Fruit fly (Drosophila melanogaster) whole organism, prepupa: ENCODE results near the gene pit.
A peak's percentile ranks its signal among the peaks of the same experiment; 100 is the strongest.

Experiments
- CG10631 ChIP-seq: fragments of 200-800 bp; sonication (Bioruptor generic); optimal IDR thresholded peaks from 2 replicates; lab custom pipeline; 2016; ENCODE audit warnings: missing biosample characterization, missing genetic modification characterization
- CG11294 ChIP-seq: fragments of 200-800 bp; sonication (Bioruptor generic); IDR thresholded peaks from 2 replicates; pipeline ENCODE4 v1.3.6; 2022; ENCODE audit warnings: missing biosample characterization, missing genetic modification characterization
- CG11762 ChIP-seq: fragments of 200-800 bp; sonication (Bioruptor generic); optimal IDR thresholded peaks from 3 replicates; lab custom pipeline; 2016; ENCODE audit warnings: missing biosample characterization, missing genetic modification characterization; ENCODE audit not compliant: insufficient read depth
- CG15336 ChIP-seq: fragments of 200-800 bp; sonication (Bioruptor generic); IDR thresholded peaks from 2 replicates; pipeline ENCODE4 v1.3.6; 2022; ENCODE audit warnings: missing biosample characterization, missing genetic modification characterization
- CG1621 ChIP-seq: fragments of 200-800 bp; sonication (Bioruptor generic); optimal IDR thresholded peaks from 3 replicates; lab custom pipeline; 2018; ENCODE audit warnings: missing biosample characterization, mild to moderate bottlenecking, missing genetic modification characterization
- CG16779 ChIP-seq: fragments of 200-800 bp; sonication (Bioruptor generic); optimal IDR thresholded peaks from 3 replicates; lab custom pipeline; 2017; ENCODE audit warnings: missing biosample characterization, mild to moderate bottlenecking, missing genetic modification characterization
- CG3032 ChIP-seq: fragments of 200-800 bp; optimal IDR thresholded peaks from 2 replicates; lab custom pipeline; 2019; ENCODE audit warnings: missing biosample characterization, mild to moderate bottlenecking, missing genetic modification characterization, moderate library complexity
- CG31627 ChIP-seq: fragments of 200-800 bp; sonication (Bioruptor generic); optimal IDR thresholded peaks from 3 replicates; lab custom pipeline; 2016; ENCODE audit warnings: missing biosample characterization, missing genetic modification characterization
- CG32006 ChIP-seq: fragments of 200-800 bp; sonication (Bioruptor generic); optimal IDR thresholded peaks from 3 replicates; lab custom pipeline; 2017; ENCODE audit warnings: missing biosample characterization, mild to moderate bottlenecking, missing genetic modification characterization
- CG34406 ChIP-seq: fragments of 200-800 bp; sonication (Bioruptor generic); optimal IDR thresholded peaks from 3 replicates; lab custom pipeline; 2016; ENCODE audit warnings: missing biosample characterization, missing genetic modification characterization
- CG3919 ChIP-seq: fragments of 200-800 bp; sonication (Bioruptor generic); optimal IDR thresholded peaks from 3 replicates; lab custom pipeline; 2016; ENCODE audit warnings: missing biosample characterization, missing genetic modification characterization
- CG4318 ChIP-seq: fragments of 200-800 bp; sonication (Bioruptor generic); optimal IDR thresholded peaks from 3 replicates; lab custom pipeline; 2017; ENCODE audit warnings: missing biosample characterization, mild to moderate bottlenecking, missing genetic modification characterization
- CG6163 ChIP-seq: fragments of 200-800 bp; sonication (Bioruptor generic); IDR thresholded peaks from 3 replicates; pipeline ENCODE4 v1.3.6; 2022; ENCODE audit warnings: missing biosample characterization, missing genetic modification characterization
- CG6276 ChIP-seq: fragments of 200-800 bp; sonication (Bioruptor generic); optimal IDR thresholded peaks from 2 replicates; lab custom pipeline; 2017; ENCODE audit warnings: missing biosample characterization, mild to moderate bottlenecking, missing genetic modification characterization
- CG6792 ChIP-seq: fragments of 200-800 bp; sonication (Bioruptor generic); optimal IDR thresholded peaks from 3 replicates; lab custom pipeline; 2016; ENCODE audit warnings: missing biosample characterization, missing genetic modification characterization
- CG6808 ChIP-seq: fragments of 200-800 bp; sonication (Bioruptor generic); optimal IDR thresholded peaks from 3 replicates; lab custom pipeline; 2017; ENCODE audit warnings: missing biosample characterization, missing genetic modification characterization, mild to moderate bottlenecking, moderate library complexity, missing genetic modification reagents
- CG6854 ChIP-seq: fragments of 200-800 bp; sonication (Bioruptor generic); optimal IDR thresholded peaks from 2 replicates; lab custom pipeline; 2017; ENCODE audit warnings: missing biosample characterization, mild to moderate bottlenecking, missing genetic modification characterization
- CG7368 ChIP-seq: fragments of 200-800 bp; sonication (Bioruptor generic); optimal IDR thresholded peaks from 3 replicates; lab custom pipeline; 2016; ENCODE audit warnings: missing biosample characterization, missing genetic modification characterization
- CG8319 ChIP-seq: fragments of 200-800 bp; sonication (Bioruptor generic); optimal IDR thresholded peaks from 3 replicates; lab custom pipeline; 2016; ENCODE audit warnings: missing biosample characterization, missing genetic modification characterization
- CG8632 ChIP-seq: fragments of 200-800 bp; sonication (Bioruptor generic); optimal IDR thresholded peaks from 3 replicates; lab custom pipeline; 2016; ENCODE audit warnings: missing biosample characterization, missing genetic modification characterization
- CG9139 ChIP-seq: fragments of 200-800 bp; sonication (Bioruptor generic); optimal IDR thresholded peaks from 3 replicates; lab custom pipeline; 2017; ENCODE audit warnings: missing biosample characterization, mild to moderate bottlenecking, missing genetic modification characterization
- Eip75B ChIP-seq: fragments of 200-800 bp; sonication (Bioruptor generic); optimal IDR thresholded peaks from 3 replicates; lab custom pipeline; 2016; ENCODE audit warnings: missing biosample characterization, missing genetic modification characterization
- Eip78C ChIP-seq: fragments of 200-800 bp; sonication (Bioruptor generic); peaks from one replicate; lab custom pipeline; 2016; ENCODE audit warnings: missing biosample characterization, missing genetic modification characterization
- Ets21C ChIP-seq: fragments of 200-800 bp; sonication (Bioruptor generic); optimal IDR thresholded peaks from 3 replicates; lab custom pipeline; 2016; ENCODE audit warnings: missing biosample characterization, missing genetic modification characterization
- Ets96B ChIP-seq: fragments of 200-800 bp; optimal IDR thresholded peaks from 2 replicates; lab custom pipeline; 2019; ENCODE audit warnings: missing biosample characterization, mild to moderate bottlenecking, missing genetic modification characterization, moderate library complexity
- Gug ChIP-seq: fragments of 200-800 bp; sonication (Bioruptor generic); IDR thresholded peaks from 2 replicates; pipeline ENCODE4 v1.3.6; 2022; ENCODE audit warnings: missing biosample characterization, missing genetic modification characterization
- Hr38 ChIP-seq: sonication (Bioruptor generic); optimal IDR thresholded peaks from 2 replicates; lab custom pipeline; 2016; ENCODE audit warnings: missing biosample characterization, missing genetic modification characterization
- Hr39 ChIP-seq: fragments of 200-800 bp; sonication (Bioruptor generic); optimal IDR thresholded peaks from 2 replicates; lab custom pipeline; 2016; ENCODE audit warnings: missing biosample characterization, missing genetic modification characterization
- Hr4 ChIP-seq: fragments of 200-800 bp; sonication (Bioruptor generic); optimal IDR thresholded peaks from 3 replicates; lab custom pipeline; 2016; ENCODE audit warnings: missing biosample characterization, missing genetic modification characterization
- Met ChIP-seq: fragments of 200-800 bp; sonication (Bioruptor generic); optimal IDR thresholded peaks from 3 replicates; lab custom pipeline; 2016; ENCODE audit warnings: missing biosample characterization, missing genetic modification characterization
- OdsH ChIP-seq: fragments of 200-800 bp; sonication (Bioruptor generic); optimal IDR thresholded peaks from 3 replicates; lab custom pipeline; 2016; ENCODE audit warnings: missing biosample characterization, missing genetic modification characterization
- Smox ChIP-seq: fragments of 200-800 bp; sonication (Bioruptor generic); optimal IDR thresholded peaks from 3 replicates; lab custom pipeline; 2016; ENCODE audit warnings: missing biosample characterization, missing genetic modification characterization
- Sox14 ChIP-seq: fragments of 200-800 bp; sonication (Bioruptor generic); optimal IDR thresholded peaks from 3 replicates; lab custom pipeline; 2016; ENCODE audit warnings: missing biosample characterization, missing genetic modification characterization
- Sox15 ChIP-seq: fragments of 200-800 bp; sonication (Bioruptor generic); optimal IDR thresholded peaks from 3 replicates; lab custom pipeline; 2016; ENCODE audit warnings: missing biosample characterization, missing genetic modification characterization
- acj6 ChIP-seq: fragments of 200-800 bp; sonication (Bioruptor generic); optimal IDR thresholded peaks from 3 replicates; lab custom pipeline; 2016; ENCODE audit warnings: missing biosample characterization, missing genetic modification characterization
- cyc ChIP-seq: fragments of 200-800 bp; sonication (Bioruptor generic); optimal IDR thresholded peaks from 3 replicates; lab custom pipeline; 2016; ENCODE audit warnings: missing biosample characterization, missing genetic modification characterization
- dac ChIP-seq: fragments of 200-800 bp; sonication (Bioruptor generic); optimal IDR thresholded peaks from 2 replicates; lab custom pipeline; 2017; ENCODE audit warnings: missing biosample characterization, mild to moderate bottlenecking, missing genetic modification characterization
- dsx ChIP-seq: fragments of 200-800 bp; optimal IDR thresholded peaks from 3 replicates; lab custom pipeline; 2019; ENCODE audit warnings: missing biosample characterization, mild to moderate bottlenecking, missing genetic modification characterization, moderate library complexity; ENCODE audit not compliant: poor library complexity, severe bottlenecking
- eg ChIP-seq: fragments of 200-800 bp; sonication (Bioruptor generic); IDR thresholded peaks from 3 replicates; pipeline ENCODE4 v1.3.6; 2022; ENCODE audit warnings: missing biosample characterization, missing genetic modification characterization
- esn ChIP-seq: fragments of 200-800 bp; sonication (Bioruptor generic); optimal IDR thresholded peaks from 2 replicates; lab custom pipeline; 2016; ENCODE audit warnings: missing biosample characterization, mild to moderate bottlenecking, missing genetic modification characterization, moderate library complexity
- fd59A ChIP-seq: fragments of 200-800 bp; sonication (Bioruptor generic); optimal IDR thresholded peaks from 2 replicates; lab custom pipeline; 2017; ENCODE audit warnings: missing biosample characterization, mild to moderate bottlenecking, missing genetic modification characterization, missing genetic modification reagents
- fkh ChIP-seq: fragments of 200-800 bp; sonication (Bioruptor generic); optimal IDR thresholded peaks from 3 replicates; lab custom pipeline; 2017; ENCODE audit warnings: missing biosample characterization, mild to moderate bottlenecking, missing genetic modification characterization, moderate library complexity
- lz ChIP-seq: fragments of 200-800 bp; sonication (Bioruptor generic); optimal IDR thresholded peaks from 3 replicates; lab custom pipeline; 2016; ENCODE audit warnings: missing biosample characterization, missing genetic modification characterization
- pdm3 ChIP-seq: fragments of 200-800 bp; sonication (Bioruptor generic); optimal IDR thresholded peaks from 3 replicates; lab custom pipeline; 2016; ENCODE audit warnings: missing biosample characterization, missing genetic modification characterization
- salr ChIP-seq, 2 experiments: fragments of 200-800 bp; sonication (Bioruptor generic); optimal IDR thresholded peaks; 3 replicates each; lab custom pipeline; 2016 to 2018; ENCODE audit warnings: missing biosample characterization in 2 of 2, missing genetic modification characterization in 2 of 2, mild to moderate bottlenecking in 1 of 2
- spab ChIP-seq: fragments of 200-800 bp; sonication (Bioruptor generic); optimal IDR thresholded peaks from 2 replicates; lab custom pipeline; 2017; ENCODE audit warnings: missing biosample characterization, mild to moderate bottlenecking, missing genetic modification characterization, missing genetic modification reagents
- ss ChIP-seq, 2 experiments: fragments of 200-800 bp; sonication (Bioruptor generic); optimal IDR thresholded peaks; 2 replicates in 1 of 2; 3 replicates in 1 of 2; lab custom pipeline; 2017 to 2018; ENCODE audit warnings: mild to moderate bottlenecking in 2 of 2, missing biosample characterization in 2 of 2, missing genetic modification characterization in 2 of 2, moderate library complexity in 1 of 2
- topi ChIP-seq: fragments of 200-800 bp; sonication (Bioruptor generic); optimal IDR thresholded peaks from 3 replicates; lab custom pipeline; 2016; ENCODE audit warnings: missing biosample characterization, missing genetic modification characterization
- vri ChIP-seq: fragments of 200-800 bp; sonication (Bioruptor generic); optimal IDR thresholded peaks from 3 replicates; lab custom pipeline; 2016; ENCODE audit warnings: missing biosample characterization, mild to moderate bottlenecking, missing genetic modification characterization

pit gene

DNA sequence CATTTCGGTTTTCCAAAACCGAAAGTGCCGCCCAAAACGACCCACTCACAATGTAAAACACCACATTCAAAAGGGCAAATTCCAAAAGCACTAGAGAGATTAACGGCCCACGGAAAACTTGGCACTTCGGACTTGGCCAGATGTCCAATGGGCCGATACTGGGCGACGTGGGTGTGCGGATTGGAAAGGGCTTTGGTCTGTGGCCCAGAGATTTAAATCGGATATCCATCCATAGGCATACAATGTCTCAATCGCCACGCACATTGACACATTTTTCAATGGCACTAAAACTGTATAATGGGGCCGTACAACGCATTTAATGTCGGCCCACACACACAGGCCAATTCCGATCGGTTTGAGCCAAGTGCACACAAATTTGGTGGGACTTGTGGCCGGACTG is 6.3 kb downstream of the pit start:
- no peak for TF ChIP-seq Hr39 (GFP tag; lab: Kevin White, UChicago)
- no peak for TF ChIP-seq vri (GFP tag; lab: Kevin White, UChicago)

- peak; percentile 41 for TF ChIP-seq lz (GFP tag; lab: Kevin White, UChicago)
- peak; percentile 11 for TF ChIP-seq CG3032 (tag; lab: Kevin White, UChicago)
- no peak for TF ChIP-seq CG8319
- peak; percentile 45 for TF ChIP-seq Hr39 (GFP tag; lab: Kevin White, UChicago)
- peak; percentile 7 for TF ChIP-seq fkh
- TF ChIP-seq CG15336 (GFP tag; lab: Robert Waterston, UW): peak; percentile 50
- peak; percentile 47 for TF ChIP-seq Hr4
- TF ChIP-seq Eip75B: peak; percentile 23
- TF ChIP-seq esn: peak; percentile 43
- TF ChIP-seq Met (GFP tag; lab: Kevin White, UChicago): peak; percentile 42
- TF ChIP-seq Ets96B (tag; lab: Kevin White, UChicago): no peak
- peak; percentile 55 for TF ChIP-seq CG6854 (GFP tag; lab: Kevin White, UChicago)
- peak; percentile 26; the same call in 1 of the 3 replicates for TF ChIP-seq CG6163 (GFP tag; lab: Robert Waterston, UW)
- peak; percentile 10 for TF ChIP-seq CG16779 (tag; lab: Kevin White, UChicago)
- no peak for TF ChIP-seq CG4318 (GFP tag; lab: Kevin White, UChicago)
- TF ChIP-seq Sox15 (GFP tag; lab: Kevin White, UChicago): peak; percentile 20
- TF ChIP-seq Sox14 (GFP tag; lab: Kevin White, UChicago): peak; percentile 4
- TF ChIP-seq dac: no peak
- no peak for TF ChIP-seq dsx
- peak; percentile 19 for TF ChIP-seq CG10631 (GFP tag; lab: Kevin White, UChicago)
- no peak for TF ChIP-seq CG6792 (GFP tag; lab: Kevin White, UChicago)
- peak; percentile 46 for TF ChIP-seq CG34406 (GFP tag; lab: Kevin White, UChicago)
- peak; percentile 36 for TF ChIP-seq cyc
- 0 out of 3 replicates have a peak, but pooled peaks have one; percentile 24 for TF ChIP-seq eg (GFP tag; lab: Robert Waterston, UW)
- peak; percentile 32 for TF ChIP-seq CG32006 (GFP tag; lab: Kevin White, UChicago)
- TF ChIP-seq CG3919 (GFP tag; lab: Kevin White, UChicago): peak; percentile 15
- TF ChIP-seq CG1621: peak; percentile 15
- TF ChIP-seq CG11762 (GFP tag; lab: Kevin White, UChicago): no peak
- TF ChIP-seq salr (GFP tag; optimal IDR thresholded peaks at IDR 0.05; lab: Kevin White, UChicago): peak in 1 of 2 experiments; percentile 40
- no peak for TF ChIP-seq CG9139 (GFP tag; lab: Kevin White, UChicago)
- TF ChIP-seq vri (GFP tag; lab: Kevin White, UChicago): no peak
- TF ChIP-seq spab (GFP tag; lab: Kevin White, UChicago): no peak
- TF ChIP-seq CG31627 (GFP tag; lab: Kevin White, UChicago): peak; percentile 41
- peak; percentile 44 for TF ChIP-seq CG8632 (GFP tag; lab: Kevin White, UChicago)
- no peak for TF ChIP-seq Hr38 (GFP tag; lab: Kevin White, UChicago)
- TF ChIP-seq pdm3 (GFP tag; lab: Kevin White, UChicago): no peak
- TF ChIP-seq acj6 (GFP tag; lab: Kevin White, UChicago): no peak
- peak in 1 of 2 experiments; percentile 4 for TF ChIP-seq ss (GFP tag; optimal IDR thresholded peaks at IDR 0.05; lab: Kevin White, UChicago)
- no peak for TF ChIP-seq CG6276
- TF ChIP-seq OdsH (GFP tag; lab: Kevin White, UChicago): peak; percentile 13
- peak; percentile 44 for TF ChIP-seq topi (GFP tag; lab: Kevin White, UChicago)
- no peak for TF ChIP-seq fd59A (GFP tag; lab: Kevin White, UChicago)
- TF ChIP-seq Gug (GFP tag; lab: Robert Waterston, UW): no peak
- TF ChIP-seq Eip78C: peak; percentile 78
- TF ChIP-seq Ets21C (GFP tag; lab: Kevin White, UChicago): no peak
- TF ChIP-seq CG7368: no peak
- TF ChIP-seq CG11294 (GFP tag; lab: Robert Waterston, UW): no peak
- no peak for TF ChIP-seq Smox
- peak; percentile 20 for TF ChIP-seq CG6808 (GFP tag; lab: Kevin White, UChicago)
These were observed 7.7 kb downstream of the pit start, which contains the start of gene how for dm6 chr3R:22041625-22042282. how (plus strand) TSS chr3R:22042191.
